Worm (Caenorhabditis elegans): Measurements from ENCODE around the gene C48B4.7.

- no peak for TF ChIP-seq gei-8 (GFP tag; optimal IDR thresholded peaks at IDR 0.05)
- TF ChIP-seq lsy-2 (tag; optimal IDR thresholded peaks at IDR 0.05): no peak
Measured at ce11 chrIII:9513006-9513405, 46.2 kb downstream of the C48B4.7 start.

Data from whole organism, L4 larva.